Fruit fly (Drosophila melanogaster) whole organism, embryonic: Measurements from ENCODE around the gene Cyp12a5.

Experiments used
- Antp ChIP-seq: fragments of 200-800 bp; sonication (Bioruptor generic); optimal IDR thresholded peaks from 3 replicates; lab custom pipeline; 2016; ENCODE audit warnings: missing biosample characterization, missing genetic modification characterization
- Awh ChIP-seq: fragments of 200-800 bp; sonication (Bioruptor generic); IDR thresholded peaks from 2 replicates; pipeline ENCODE4, ENCODE4 v1.3.6; 2022; ENCODE audit warnings: missing biosample characterization, missing genetic modification characterization
- Blimp-1 ChIP-seq: fragments of 200-800 bp; sonication (Bioruptor generic); optimal IDR thresholded peaks from 3 replicates; lab custom pipeline; 2018; ENCODE audit warnings: missing biosample characterization, missing genetic modification characterization, mild to moderate bottlenecking, moderate library complexity, missing genetic modification reagents
- CG10147 ChIP-seq: fragments of 200-800 bp; sonication (Bioruptor generic); optimal IDR thresholded peaks from 2 replicates; lab custom pipeline; 2019; ENCODE audit warnings: missing biosample characterization, mild to moderate bottlenecking, missing genetic modification characterization, moderate library complexity
- CG10267 ChIP-seq: fragments of 200-800 bp; sonication (Bioruptor generic); optimal IDR thresholded peaks from 2 replicates; lab custom pipeline; 2018; ENCODE audit warnings: missing biosample characterization, mild to moderate bottlenecking, missing genetic modification characterization, moderate library complexity
- CG10366 ChIP-seq: fragments of 200-800 bp; sonication (Bioruptor generic); IDR thresholded peaks from 2 replicates; pipeline ENCODE4 v1.3.6; 2022; ENCODE audit warnings: missing biosample characterization, missing genetic modification characterization
- CG10543 ChIP-seq: fragments of 200-800 bp; sonication (Bioruptor generic); optimal IDR thresholded peaks from 3 replicates; lab custom pipeline; 2017; ENCODE audit warnings: missing biosample characterization, mild to moderate bottlenecking, missing genetic modification characterization, moderate library complexity
- CG10654 ChIP-seq: fragments of 200-800 bp; sonication (Bioruptor generic); optimal IDR thresholded peaks from 2 replicates; lab custom pipeline; 2016; ENCODE audit warnings: missing biosample characterization, missing genetic modification characterization
- CG11398 ChIP-seq: fragments of 200-800 bp; sonication (Bioruptor generic); optimal IDR thresholded peaks from 2 replicates; lab custom pipeline; 2016; ENCODE audit warnings: missing biosample characterization, missing genetic modification characterization
- CG12744 ChIP-seq: fragments of 200-800 bp; sonication (Bioruptor generic); optimal IDR thresholded peaks from 2 replicates; lab custom pipeline; 2016; ENCODE audit warnings: missing biosample characterization, missing genetic modification characterization
- CG14860 ChIP-seq: fragments of 200-800 bp; sonication (Bioruptor generic); IDR thresholded peaks from 3 replicates; pipeline ENCODE4 v1.3.6; 2022; ENCODE audit warnings: missing biosample characterization, missing genetic modification characterization; ENCODE audit not compliant: partially characterized antibody
- CG1529 ChIP-seq: fragments of 200-800 bp; sonication (Bioruptor generic); optimal IDR thresholded peaks from 3 replicates; lab custom pipeline; 2018; ENCODE audit warnings: missing biosample characterization, missing genetic modification characterization
- CG1603 ChIP-seq: fragments of 200-800 bp; sonication (Bioruptor generic); optimal IDR thresholded peaks from 2 replicates; lab custom pipeline; 2019; ENCODE audit warnings: missing biosample characterization, mild to moderate bottlenecking, missing genetic modification characterization, moderate library complexity
- CG16813 ChIP-seq: fragments of 200-800 bp; sonication (Bioruptor generic); IDR thresholded peaks from 3 replicates; pipeline ENCODE4 v1.3.6; 2022; ENCODE audit warnings: missing biosample characterization, missing genetic modification characterization; ENCODE audit not compliant: partially characterized antibody
- CG3995 ChIP-seq: fragments of 200-800 bp; sonication (Bioruptor generic); optimal IDR thresholded peaks from 3 replicates; lab custom pipeline; 2016; ENCODE audit warnings: missing biosample characterization, missing genetic modification characterization
- CG4404 ChIP-seq: fragments of 200-800 bp; sonication (Bioruptor generic); IDR thresholded peaks from 2 replicates; pipeline ENCODE4 v1.3.6; 2022; ENCODE audit warnings: missing biosample characterization, missing genetic modification characterization
- CG8281 ChIP-seq: fragments of 200-800 bp; sonication (Bioruptor generic); optimal IDR thresholded peaks from 2 replicates; lab custom pipeline; 2018; ENCODE audit warnings: missing biosample characterization, mild to moderate bottlenecking, missing genetic modification characterization, moderate library complexity
- CG9437 ChIP-seq: fragments of 200-800 bp; sonication (Bioruptor generic); optimal IDR thresholded peaks from 2 replicates; lab custom pipeline; 2018; ENCODE audit warnings: missing biosample characterization, mild to moderate bottlenecking, missing genetic modification characterization
- CG9609 ChIP-seq: fragments of 200-800 bp; sonication (Bioruptor generic); optimal IDR thresholded peaks from 3 replicates; lab custom pipeline; 2016; ENCODE audit warnings: missing biosample characterization, missing genetic modification characterization
- CG9727 ChIP-seq: fragments of 200-800 bp; sonication (Bioruptor generic); optimal IDR thresholded peaks from 3 replicates; lab custom pipeline; 2017; ENCODE audit warnings: missing biosample characterization, mild to moderate bottlenecking, missing genetic modification characterization
- Camta ChIP-seq: fragments of 200-800 bp; sonication (Bioruptor generic); optimal IDR thresholded peaks from 2 replicates; lab custom pipeline; 2016; ENCODE audit warnings: missing biosample characterization, missing genetic modification characterization
- Dfd ChIP-seq, 2 experiments: fragments of >200 bp; optimal IDR thresholded peaks; 2 replicates each; lab custom pipeline; 2017; ENCODE audit warnings: missing biosample characterization in 2 of 2, missing genetic modification characterization in 2 of 2
- Ets97D ChIP-seq: fragments of 200-800 bp; sonication (Bioruptor generic); optimal IDR thresholded peaks from 3 replicates; lab custom pipeline; 2016; ENCODE audit warnings: missing biosample characterization, missing genetic modification characterization
- Gsc ChIP-seq: fragments of 200-800 bp; sonication (Bioruptor generic); IDR thresholded peaks from 2 replicates; pipeline ENCODE4 v1.3.6; 2022; ENCODE audit warnings: missing biosample characterization, missing genetic modification characterization
- Hand ChIP-seq: fragments of 200-800 bp; sonication (Bioruptor generic); optimal IDR thresholded peaks from 2 replicates; lab custom pipeline; 2017; ENCODE audit warnings: mild to moderate bottlenecking, missing biosample characterization, missing genetic modification reagents, missing genetic modification characterization
- Hsf ChIP-seq: fragments of 200-800 bp; sonication (Bioruptor generic); optimal IDR thresholded peaks from 3 replicates; lab custom pipeline; 2016; ENCODE audit warnings: missing biosample characterization, missing genetic modification characterization
- Max ChIP-seq: fragments of 200-800 bp; sonication (Bioruptor generic); optimal IDR thresholded peaks from 2 replicates; lab custom pipeline; 2016; ENCODE audit warnings: missing biosample characterization, mild to moderate bottlenecking, missing genetic modification characterization
- Mrtf ChIP-seq: fragments of 200-800 bp; sonication (Bioruptor generic); IDR thresholded peaks from 3 replicates; pipeline ENCODE4 v1.3.6; 2022; ENCODE audit warnings: missing biosample characterization, missing genetic modification characterization
- Nf-YA ChIP-seq: fragments of 200-800 bp; sonication (Bioruptor generic); IDR thresholded peaks from 2 replicates; pipeline ENCODE4 v1.3.6; 2022; ENCODE audit warnings: missing biosample characterization, missing genetic modification characterization
- Poxn ChIP-seq: fragments of 200-800 bp; sonication (Bioruptor generic); IDR thresholded peaks from 2 replicates; pipeline ENCODE4 v1.3.6; 2022; ENCODE audit warnings: missing biosample characterization, missing genetic modification characterization
- Ptx1 ChIP-seq: fragments of 200-800 bp; sonication (Bioruptor generic); IDR thresholded peaks from 2 replicates; pipeline ENCODE4 v1.3.6; 2022; ENCODE audit warnings: missing biosample characterization, missing genetic modification characterization
- Sry-δ ChIP-seq: fragments of 200-800 bp; sonication (Bioruptor generic); optimal IDR thresholded peaks from 2 replicates; lab custom pipeline; 2016; ENCODE audit warnings: missing biosample characterization, missing genetic modification characterization
- Ssrp ChIP-seq: fragments of 200-800 bp; sonication (Bioruptor generic); optimal IDR thresholded peaks from 2 replicates; lab custom pipeline; 2018; ENCODE audit warnings: missing biosample characterization, mild to moderate bottlenecking, missing genetic modification characterization, moderate library complexity
- Vsx1 ChIP-seq: fragments of 200-800 bp; sonication (Bioruptor generic); optimal IDR thresholded peaks from 2 replicates; lab custom pipeline; 2017; ENCODE audit warnings: missing biosample characterization, mild to moderate bottlenecking, missing genetic modification characterization, missing genetic modification reagents
- ara ChIP-seq: fragments of 200-800 bp; sonication (Bioruptor generic); IDR thresholded peaks from 2 replicates; pipeline ENCODE4 v1.3.6; 2022; ENCODE audit warnings: missing biosample characterization, missing genetic modification characterization
- chinmo ChIP-seq: fragments of 200-800 bp; sonication (Bioruptor generic); IDR thresholded peaks from 4 replicates; pipeline ENCODE4 v1.3.6; 2022; ENCODE audit warnings: missing biosample characterization, missing genetic modification characterization; ENCODE audit not compliant: partially characterized antibody
- dmrt99B ChIP-seq: fragments of 200-800 bp; sonication (Bioruptor generic); optimal IDR thresholded peaks from 2 replicates; lab custom pipeline; 2018; ENCODE audit warnings: missing biosample characterization, mild to moderate bottlenecking, missing genetic modification characterization, moderate library complexity
- fd96Cb ChIP-seq: fragments of 200-800 bp; sonication (Bioruptor generic); optimal IDR thresholded peaks from 2 replicates; lab custom pipeline; 2018; ENCODE audit warnings: missing biosample characterization, mild to moderate bottlenecking, missing genetic modification characterization, moderate library complexity
- gsb-n ChIP-seq: fragments of 200-800 bp; sonication (Bioruptor generic); optimal IDR thresholded peaks from 3 replicates; lab custom pipeline; 2018; ENCODE audit warnings: missing biosample characterization, mild to moderate bottlenecking, missing genetic modification characterization
- gt ChIP-seq: fragments of 200-800 bp; sonication (Bioruptor generic); IDR thresholded peaks from 2 replicates; pipeline ENCODE4 v1.3.6; 2022; ENCODE audit warnings: missing biosample characterization, missing genetic modification characterization
- lmd ChIP-seq: fragments of 200-800 bp; sonication (Bioruptor generic); IDR thresholded peaks from 2 replicates; pipeline ENCODE4 v1.3.6; 2022; ENCODE audit warnings: missing biosample characterization, missing genetic modification characterization
- lola ChIP-seq, 3 experiments: fragments of >200 bp in 2 of 3; fragments of 200-800 bp in 1 of 3; sonication (Bioruptor generic) in 1 of 3; optimal IDR thresholded peaks; 2 replicates each; lab custom pipeline; 2017 to 2019; ENCODE audit warnings: missing biosample characterization in 3 of 3, missing genetic modification characterization in 3 of 3, mild to moderate bottlenecking in 1 of 3, moderate library complexity in 1 of 3
- nerfin-2 ChIP-seq: fragments of 200-800 bp; sonication (Bioruptor generic); IDR thresholded peaks from 2 replicates; pipeline ENCODE4 v1.3.6; 2022; ENCODE audit warnings: missing biosample characterization, missing genetic modification characterization; ENCODE audit not compliant: partially characterized antibody
- peb ChIP-seq: fragments of 200-800 bp; sonication (Bioruptor generic); IDR thresholded peaks from 2 replicates; pipeline ENCODE4 v1.3.6; 2022; ENCODE audit warnings: missing biosample characterization, missing genetic modification characterization
- pita ChIP-seq: fragments of 200-800 bp; sonication (Bioruptor generic); optimal IDR thresholded peaks from 2 replicates; lab custom pipeline; 2017; ENCODE audit warnings: missing biosample characterization, mild to moderate bottlenecking, missing genetic modification characterization
- psq ChIP-seq: fragments of 200-800 bp; sonication (Bioruptor generic); optimal IDR thresholded peaks from 2 replicates; lab custom pipeline; 2017; ENCODE audit warnings: missing biosample characterization, missing genetic modification characterization
- so ChIP-seq: fragments of 200-800 bp; sonication (Bioruptor generic); IDR thresholded peaks from 3 replicates; pipeline ENCODE4 v1.3.6; 2022; ENCODE audit warnings: missing biosample characterization, missing genetic modification characterization
- ttk ChIP-seq: fragments of 200-800 bp; sonication (Bioruptor generic); IDR thresholded peaks from 2 replicates; pipeline ENCODE4 v2.1.2; 2022; ENCODE audit warnings: missing biosample characterization, missing genetic modification characterization
- tx ChIP-seq: fragments of 200-800 bp; sonication (Bioruptor generic); optimal IDR thresholded peaks from 2 replicates; lab custom pipeline; 2016; ENCODE audit warnings: missing biosample characterization, missing genetic modification characterization
- unc-4 ChIP-seq: fragments of 200-800 bp; sonication (Bioruptor generic); IDR thresholded peaks from 2 replicates; pipeline ENCODE4 v1.3.6; 2022; ENCODE audit warnings: missing biosample characterization, missing genetic modification characterization; ENCODE audit not compliant: partially characterized antibody
- zfh2 ChIP-seq: fragments of 200-800 bp; sonication (Bioruptor generic); optimal IDR thresholded peaks from 2 replicates; lab custom pipeline; 2016; ENCODE audit warnings: missing biosample characterization, missing genetic modification characterization

Cyp12a5 gene

DNA sequence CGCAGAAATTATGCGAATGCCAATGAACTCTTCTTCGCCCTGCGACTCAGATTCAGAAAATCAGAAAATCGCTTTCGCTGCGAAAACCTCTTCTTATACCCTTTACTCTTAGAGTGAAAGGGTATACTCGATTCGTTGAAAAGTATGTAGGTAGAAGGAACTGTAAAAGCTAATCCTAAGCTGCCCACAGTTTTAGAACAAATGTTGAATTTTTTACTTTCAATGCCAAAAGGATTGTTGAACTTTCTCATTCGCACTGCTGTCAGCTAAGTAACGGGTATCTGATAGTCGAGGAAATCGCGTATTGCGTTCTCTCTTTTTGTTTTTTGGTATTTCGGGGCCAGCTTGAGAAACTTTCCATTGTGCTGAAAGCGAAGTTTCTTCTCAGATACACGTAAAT is 18.6 kb upstream of the Cyp12a5 start (continued):
- peak; percentile 65 for TF ChIP-seq CG14860 (GFP tag; lab: Robert Waterston, UW)
- TF ChIP-seq Hand = no peak
- peak; percentile 27 for TF ChIP-seq CG10654 (GFP tag; lab: Kevin White, UChicago)
- TF ChIP-seq lmd (GFP tag; lab: Robert Waterston, UW) = no peak; the same call in 1 of the 2 replicates
- TF ChIP-seq zfh2 (GFP tag; lab: Kevin White, UChicago) = no peak
- peak in 1 of 3 experiments; percentile 11 for TF ChIP-seq lola (GFP tag; optimal IDR thresholded peaks at IDR 0.05; lab: Kevin White, UChicago)
- no peak for TF ChIP-seq psq (GFP tag; lab: Kevin White, UChicago)
- TF ChIP-seq Ssrp = peak; percentile 52
- no peak for TF ChIP-seq CG8281
- TF ChIP-seq CG1529 (GFP tag; lab: Kevin White, UChicago) = peak; percentile 41
- TF ChIP-seq gt (GFP tag; lab: Robert Waterston, UW) = no peak
- TF ChIP-seq Camta (GFP tag; lab: Kevin White, UChicago) = no peak
- peak; percentile 6 for TF ChIP-seq CG9727
- TF ChIP-seq Sry-δ = no peak
- no peak; the same call in 1 of the 2 replicates for TF ChIP-seq peb
- no peak for TF ChIP-seq CG10543 (GFP tag; lab: Kevin White, UChicago)
- TF ChIP-seq ara (GFP tag; lab: Robert Waterston, UW) = peak; percentile 63
- TF ChIP-seq CG10147 = no peak
- no peak for TF ChIP-seq CG10366 (GFP tag; lab: Robert Waterston, UW)
- no peak for TF ChIP-seq Ets97D (GFP tag; lab: Kevin White, UChicago)
- peak; percentile 76 for TF ChIP-seq CG1603
- TF ChIP-seq Mrtf (GFP tag; lab: Robert Waterston, UW) = no peak
- TF ChIP-seq CG16813 = peak; percentile 58
- TF ChIP-seq gsb-n = peak; percentile 14
- peak; percentile 65; the same call in 1 of the 2 replicates for TF ChIP-seq nerfin-2
- TF ChIP-seq CG10267 = peak; percentile 10
- TF ChIP-seq CG9437 (GFP tag; lab: Kevin White, UChicago) = peak; percentile 1
- peak; percentile 32; the same call in 1 of the 2 replicates for TF ChIP-seq Ptx1 (GFP tag; lab: Robert Waterston, UW)
- no peak for TF ChIP-seq Vsx1 (GFP tag; lab: Kevin White, UChicago)
- 0 out of 3 replicates have a peak, but pooled peaks have one; percentile 8 for TF ChIP-seq so (GFP tag; lab: Robert Waterston, UW)
- 0 out of 2 replicates have a peak, but pooled peaks have one; percentile 8 for TF ChIP-seq ttk (GFP tag; lab: Robert Waterston, UW)
- TF ChIP-seq CG9609 (GFP tag; lab: Kevin White, UChicago) = peak; percentile 25
- TF ChIP-seq pita (GFP tag; lab: Kevin White, UChicago) = no peak
- TF ChIP-seq Max (GFP tag; lab: Kevin White, UChicago) = no peak
- peak; percentile 63 for TF ChIP-seq fd96Cb (tag; lab: Kevin White, UChicago)
- no peak for TF ChIP-seq CG12744 (GFP tag; lab: Kevin White, UChicago)
- TF ChIP-seq Hsf = peak; percentile 40
- no peak for TF ChIP-seq Poxn (GFP tag; lab: Robert Waterston, UW)
- TF ChIP-seq unc-4 (GFP tag; lab: Robert Waterston, UW) = no peak
- no peak for TF ChIP-seq CG11398 (GFP tag; lab: Kevin White, UChicago)
- no peak for TF ChIP-seq CG3995 (GFP tag; lab: Kevin White, UChicago)
- no peak for TF ChIP-seq CG4404
- TF ChIP-seq tx (GFP tag; lab: Kevin White, UChicago) = no peak
- TF ChIP-seq Dfd (GFP tag; optimal IDR thresholded peaks at IDR 0.05; lab: Kevin White, UChicago) = no peak
- TF ChIP-seq chinmo = no peak
- TF ChIP-seq Awh (GFP tag; lab: Robert Waterston, UW) = no peak
- TF ChIP-seq Gsc (GFP tag; lab: Robert Waterston, UW) = no peak
- TF ChIP-seq dmrt99B = peak; percentile 57
- peak; percentile 44 for TF ChIP-seq Antp
- no peak for TF ChIP-seq Nf-YA (GFP tag; lab: Robert Waterston, UW)
- peak; percentile 50 for TF ChIP-seq Blimp-1 (GFP tag; lab: Kevin White, UChicago)
